Fruit fly (Drosophila melanogaster): ENCODE measurements around the gene MICU1.

The MICU1 gene

DNA sequence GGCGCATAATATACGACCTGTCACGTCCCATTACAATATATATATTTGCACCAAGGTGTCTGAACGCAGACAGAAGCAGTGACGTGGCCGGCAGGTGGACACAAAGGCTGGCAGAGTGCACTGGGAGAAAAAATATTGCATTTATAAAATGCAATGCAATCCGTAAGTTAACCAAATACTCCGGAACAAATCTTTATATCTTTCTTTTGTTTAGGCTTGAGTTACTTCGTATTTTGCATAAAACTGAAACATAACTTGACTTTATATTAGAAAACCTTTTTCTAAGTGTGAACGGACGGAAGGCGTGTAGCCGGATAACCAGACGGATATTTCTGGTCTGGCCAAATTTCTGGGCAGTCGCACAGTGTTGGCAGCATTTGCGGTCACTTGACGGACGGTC lies 38.0 kb upstream of the MICU1 start (continued):
- peak; percentile 59 for TF ChIP-seq fd59A (GFP tag; optimal IDR thresholded peaks at IDR 0.05)
- TF ChIP-seq CG7368 (GFP tag; optimal IDR thresholded peaks at IDR 0.05), result peak; percentile 62
- TF ChIP-seq CG11294 (GFP tag; IDR thresholded peaks at IDR 0.05), result no peak; the same call in 1 of the 2 replicates
- no peak for TF ChIP-seq Blimp-1 (GFP tag; optimal IDR thresholded peaks at IDR 0.05)
- peak; percentile 64 for TF ChIP-seq CG1621 (tag; optimal IDR thresholded peaks at IDR 0.05)
- peak; percentile 71 for TF ChIP-seq esn (GFP tag; optimal IDR thresholded peaks at IDR 0.05)
- peak; percentile 62 for TF ChIP-seq Ets21C (GFP tag; optimal IDR thresholded peaks at IDR 0.05)
- peak; percentile 71 for TF ChIP-seq CG3032 (tag; optimal IDR thresholded peaks at IDR 0.05)
- peak; percentile 82 for TF ChIP-seq Sox14 (GFP tag; optimal IDR thresholded peaks at IDR 0.05)
- peak; percentile 69 for TF ChIP-seq CG3919 (GFP tag; optimal IDR thresholded peaks at IDR 0.05)
- peak; percentile 22 for TF ChIP-seq achi (GFP tag; optimal IDR thresholded peaks at IDR 0.05)
- TF ChIP-seq spab (GFP tag; optimal IDR thresholded peaks at IDR 0.05), result peak; percentile 48
- TF ChIP-seq vri (GFP tag; optimal IDR thresholded peaks at IDR 0.05), result peak; percentile 21
- TF ChIP-seq CG16779 (tag; optimal IDR thresholded peaks at IDR 0.05), result no peak
- no peak for TF ChIP-seq Hr38 (GFP tag; optimal IDR thresholded peaks at IDR 0.05)
- peak; percentile 55 for TF ChIP-seq CG11902 (GFP tag; optimal IDR thresholded peaks at IDR 0.05)
- TF ChIP-seq fd85E (GFP tag; optimal IDR thresholded peaks at IDR 0.05), result no peak
- peak; percentile 13 for TF ChIP-seq CG11762 (GFP tag; optimal IDR thresholded peaks at IDR 0.05; ENCODE audit: insufficient read depth)
- peak; percentile 65 for TF ChIP-seq Hr4 (GFP tag; optimal IDR thresholded peaks at IDR 0.05)
- TF ChIP-seq Met (GFP tag; optimal IDR thresholded peaks at IDR 0.05), result peak; percentile 72
- TF ChIP-seq dac (GFP tag; optimal IDR thresholded peaks at IDR 0.05), result no peak
- peak; percentile 78 for TF ChIP-seq CG31627 (GFP tag; optimal IDR thresholded peaks at IDR 0.05)
- peak; percentile 76 for TF ChIP-seq OdsH (GFP tag; optimal IDR thresholded peaks at IDR 0.05)
- TF ChIP-seq svp (GFP tag), result peak; percentile 87
- TF ChIP-seq fkh (GFP tag; optimal IDR thresholded peaks at IDR 0.05), result no peak
- TF ChIP-seq CG10631 (GFP tag; optimal IDR thresholded peaks at IDR 0.05), result peak; percentile 50
- TF ChIP-seq CG6808 (GFP tag; optimal IDR thresholded peaks at IDR 0.05), result peak; percentile 60
- peak; percentile 58; the same call in 2 of the 3 replicates for TF ChIP-seq CG8119 (GFP tag; IDR thresholded peaks at IDR 0.05)
- TF ChIP-seq salr (GFP tag; optimal IDR thresholded peaks at IDR 0.05), result peak in 1 of 2 experiments; percentile 37
- TF ChIP-seq CG9139 (GFP tag; optimal IDR thresholded peaks at IDR 0.05), result peak; percentile 64
- peak; percentile 63 for TF ChIP-seq Eip75B (GFP tag; optimal IDR thresholded peaks at IDR 0.05)

DNA sequence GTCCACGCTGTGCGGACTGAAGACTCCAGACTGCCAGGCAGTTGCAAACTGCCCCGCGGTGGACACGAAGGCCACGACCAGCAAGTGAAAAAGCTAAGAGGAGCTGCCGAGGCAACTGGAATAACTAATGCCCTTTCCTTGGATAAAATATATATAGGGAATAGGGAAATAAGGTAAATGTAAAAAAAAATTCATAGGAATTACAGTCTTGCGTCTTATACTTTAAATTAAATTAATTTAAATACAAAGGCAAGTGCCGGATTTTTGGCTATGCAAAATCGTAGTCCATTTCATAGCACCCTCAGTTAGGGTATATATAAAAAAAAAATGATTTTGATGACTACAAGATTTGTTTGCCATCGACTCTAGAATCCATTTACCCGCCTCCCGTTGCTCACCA lies 36.2 kb upstream of the MICU1 start:
- TF ChIP-seq Eip75B (GFP tag; optimal IDR thresholded peaks at IDR 0.05) (peak; percentile 66), CG7368 (GFP tag; optimal IDR thresholded peaks at IDR 0.05) (no peak), Sox102F (GFP tag; optimal IDR thresholded peaks at IDR 0.05) (peak; percentile 31), CG6808 (GFP tag; optimal IDR thresholded peaks at IDR 0.05) (peak; percentile 57), CG1621 (tag; optimal IDR thresholded peaks at IDR 0.05) (peak; percentile 59), CG11902 (GFP tag; optimal IDR thresholded peaks at IDR 0.05) (no peak), salr (GFP tag; optimal IDR thresholded peaks at IDR 0.05) (peak; percentile 13 to 86), Hr39 (GFP tag; optimal IDR thresholded peaks at IDR 0.05) (peak; percentile 35), CG31627 (GFP tag; optimal IDR thresholded peaks at IDR 0.05) (no peak), ss (GFP tag; optimal IDR thresholded peaks at IDR 0.05) (peak; percentile 39 to 76), dsx (GFP tag; optimal IDR thresholded peaks at IDR 0.05; ENCODE audit: poor library complexity, severe bottlenecking) (peak; percentile 50), Met (GFP tag; optimal IDR thresholded peaks at IDR 0.05) (peak; percentile 22), CG10669 (GFP tag; optimal IDR thresholded peaks at IDR 0.05) (peak; percentile 54), OdsH (GFP tag; optimal IDR thresholded peaks at IDR 0.05) (peak; percentile 76), CG9139 (GFP tag; optimal IDR thresholded peaks at IDR 0.05) (peak; percentile 29), Hr38 (GFP tag; optimal IDR thresholded peaks at IDR 0.05) (no peak), esn (GFP tag; optimal IDR thresholded peaks at IDR 0.05) (peak; percentile 50), Smox (GFP tag; optimal IDR thresholded peaks at IDR 0.05) (peak; percentile 34), fd85E (GFP tag; optimal IDR thresholded peaks at IDR 0.05) (no peak), Eip93F (GFP tag; optimal IDR thresholded peaks at IDR 0.05) (no peak), cyc (GFP tag; optimal IDR thresholded peaks at IDR 0.05) (no peak), CG8319 (GFP tag; optimal IDR thresholded peaks at IDR 0.05) (no peak), Ets21C (GFP tag; optimal IDR thresholded peaks at IDR 0.05) (no peak), CG11294 (GFP tag; IDR thresholded peaks at IDR 0.05) (peak; percentile 70), CG6276 (GFP tag; optimal IDR thresholded peaks at IDR 0.05) (peak; percentile 72), Gug (GFP tag; IDR thresholded peaks at IDR 0.05) (peak; percentile 72), CG3032 (tag; optimal IDR thresholded peaks at IDR 0.05) (peak; percentile 71), CG32006 (GFP tag; optimal IDR thresholded peaks at IDR 0.05) (peak; percentile 88), Sox15 (GFP tag; optimal IDR thresholded peaks at IDR 0.05) (peak; percentile 25), Sox14 (GFP tag; optimal IDR thresholded peaks at IDR 0.05) (peak; percentile 68), CG6854 (GFP tag; optimal IDR thresholded peaks at IDR 0.05) (no peak), fkh (GFP tag; optimal IDR thresholded peaks at IDR 0.05) (no peak), CG34406 (GFP tag; optimal IDR thresholded peaks at IDR 0.05) (peak; percentile 32), net (GFP tag; optimal IDR thresholded peaks at IDR 0.05) (peak; percentile 68), CG8119 (GFP tag; IDR thresholded peaks at IDR 0.05) (peak; percentile 86)
